Worm (Caenorhabditis elegans): ENCODE results near the gene spch-1.

Gene spch-1

DNA sequence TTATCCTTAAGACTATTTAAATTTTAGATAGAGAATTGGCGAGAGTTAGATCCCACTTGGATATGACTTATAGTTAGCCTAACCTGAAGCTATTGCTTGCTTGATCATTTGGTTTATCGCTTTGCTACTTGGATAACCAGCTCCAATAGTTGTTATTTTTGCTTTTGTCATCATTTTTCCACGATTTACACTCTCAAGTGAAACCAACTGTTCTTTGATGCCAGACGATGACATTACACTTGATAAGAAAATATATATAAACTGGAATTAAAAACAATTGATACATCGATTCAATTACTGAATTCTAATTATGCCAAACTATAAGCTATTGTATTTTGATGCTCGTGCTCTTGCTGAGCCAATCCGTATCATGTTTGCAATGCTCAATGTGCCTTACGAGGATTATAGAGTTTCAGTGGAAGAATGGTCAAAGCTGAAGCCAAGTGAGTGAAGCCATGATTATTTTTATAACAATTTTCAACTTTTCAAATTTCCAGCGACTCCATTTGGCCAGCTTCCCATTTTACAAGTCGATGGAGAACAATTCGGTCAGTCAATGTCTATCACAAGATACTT is 30.7 kb upstream of the spch-1 start, which contains the start of the genes gst-2, gst-4 and dhs-12:
TSS of gene gst-2 (minus strand) at position 132 of the 576 bp plus-strand sequence.
TSS of gene gst-4 (plus strand) at position 296 of the 576 bp plus-strand sequence.
TSS of gene dhs-12 (plus strand) at position 526 of the 576 bp plus-strand sequence.
- TF ChIP-seq sem-4 (tag; optimal IDR thresholded peaks at IDR 0.05) (no peak), skn-1 (tag; optimal IDR thresholded peaks at IDR 0.05) (peak; percentile 93), alr-1 (tag; optimal IDR thresholded peaks at IDR 0.05) (no peak), unc-62 (GFP tag; optimal IDR thresholded peaks at IDR 0.05) (no peak), elt-1 (tag; optimal IDR thresholded peaks at IDR 0.05) (no peak)

DNA sequence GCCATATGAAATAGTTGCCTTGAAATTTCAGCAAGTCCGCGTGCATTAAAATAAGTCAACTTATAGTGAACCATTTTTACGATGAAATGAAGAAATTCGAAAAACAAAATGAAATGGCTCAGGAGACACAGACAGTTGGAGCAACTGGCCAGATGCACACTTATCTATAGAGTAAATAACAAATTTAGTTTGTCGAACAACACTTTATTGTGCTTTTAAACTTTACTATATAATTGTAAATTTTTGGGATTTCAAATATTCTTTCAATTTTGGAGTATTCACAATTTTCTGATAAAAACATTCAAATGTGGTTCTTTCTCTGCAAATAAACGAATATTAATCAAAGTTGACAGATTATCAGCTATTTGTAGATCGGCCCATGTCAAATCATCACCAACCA is 28.8 kb upstream of the spch-1 start, which contains the start of gene gst-3:
TSS of gene gst-3 (minus strand) at position 101 of the 400 bp plus-strand sequence.
- TF ChIP-seq lin-13 (GFP tag; optimal IDR thresholded peaks at IDR 0.05) = no peak
- no peak for TF ChIP-seq mdl-1 (tag; optimal IDR thresholded peaks at IDR 0.05)
- no peak for TF ChIP-seq ZK546.5 (tag; optimal IDR thresholded peaks at IDR 0.05)
- TF ChIP-seq sem-4 (tag; optimal IDR thresholded peaks at IDR 0.05) = no peak
- no peak for TF ChIP-seq Y55F3AM.14 (GFP tag; optimal IDR thresholded peaks at IDR 0.05)
- no peak for TF ChIP-seq blmp-1 (tag; optimal IDR thresholded peaks at IDR 0.05; ENCODE audit: insufficient read depth)
- no peak for TF ChIP-seq unc-39 (tag; optimal IDR thresholded peaks at IDR 0.05)
- no peak for TF ChIP-seq nhr-23 (tag; optimal IDR thresholded peaks at IDR 0.05)

DNA sequence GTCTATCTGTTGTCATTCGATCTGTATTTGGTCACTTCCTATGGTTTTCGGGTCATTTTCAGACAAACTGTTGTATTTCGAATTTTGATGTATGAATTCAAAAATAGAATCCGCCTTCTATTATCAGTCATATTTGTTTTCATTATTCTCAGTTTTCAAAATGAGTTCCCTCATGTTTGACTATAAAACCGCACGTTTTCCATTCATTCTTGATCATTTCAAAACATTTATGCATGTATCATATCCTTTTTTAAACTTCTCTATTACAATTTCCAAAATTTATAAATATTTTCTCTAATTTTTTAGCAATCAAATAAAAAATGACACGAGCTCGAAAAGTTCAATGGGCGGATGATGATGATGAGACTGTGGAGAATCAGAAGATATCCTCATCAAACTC is 26.5 kb upstream of the spch-1 start, which contains the start of gene K08F4.12:
TSS of gene K08F4.12 (plus strand) at position 301 of the 400 bp plus-strand sequence.
- no peak for TF ChIP-seq dmd-4 (tag; optimal IDR thresholded peaks at IDR 0.05)
- no peak for TF ChIP-seq C34F6.9 (tag; optimal IDR thresholded peaks at IDR 0.05)
- no peak for TF ChIP-seq lsy-2 (tag; optimal IDR thresholded peaks at IDR 0.05)
- no peak for TF ChIP-seq ceh-16 (tag; optimal IDR thresholded peaks at IDR 0.05)
- no peak for TF ChIP-seq alr-1 (tag; optimal IDR thresholded peaks at IDR 0.05)

DNA sequence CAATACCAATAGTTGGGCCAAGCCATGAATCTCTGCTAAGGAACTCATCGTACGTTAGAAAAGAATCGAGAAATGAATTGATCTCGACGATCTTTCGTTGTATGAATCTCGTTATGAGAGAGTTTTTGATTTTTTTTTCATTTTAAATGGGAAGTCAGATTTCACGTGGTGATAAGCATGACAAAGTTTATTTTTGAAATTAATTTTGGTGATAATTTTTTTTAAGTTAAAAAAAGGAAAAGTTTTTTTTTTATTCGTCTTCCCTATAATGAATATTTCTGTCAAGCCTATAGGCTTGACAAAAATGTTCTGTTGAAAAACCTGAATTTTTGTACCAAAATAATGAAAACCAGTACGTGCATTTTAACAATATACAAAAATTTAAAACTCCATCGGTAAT is 24.5 kb upstream of the spch-1 start, which contains the start of gene K08F4.5:
TSS of gene K08F4.5 (minus strand) at position 101 of the 400 bp plus-strand sequence.
- no peak for TF ChIP-seq lin-11 (tag; optimal IDR thresholded peaks at IDR 0.05)
- no peak for TF ChIP-seq crh-2 (tag; optimal IDR thresholded peaks at IDR 0.05)
- no peak for TF ChIP-seq zag-1 (tag; optimal IDR thresholded peaks at IDR 0.05)
- TF ChIP-seq lsy-2 (tag; optimal IDR thresholded peaks at IDR 0.05) = no peak
- TF ChIP-seq mbf-1 (tag; optimal IDR thresholded peaks at IDR 0.05) = no peak
- no peak for TF ChIP-seq unc-39 (tag; optimal IDR thresholded peaks at IDR 0.05)
- TF ChIP-seq ztf-11 (tag; optimal IDR thresholded peaks at IDR 0.05) = no peak
- TF ChIP-seq lin-39 (tag; optimal IDR thresholded peaks at IDR 0.05) = no peak
- TF ChIP-seq sma-9 (GFP tag; optimal IDR thresholded peaks at IDR 0.05) = no peak
- no peak for TF ChIP-seq sma-9 (tag; optimal IDR thresholded peaks at IDR 0.05)
- no peak for TF ChIP-seq egl-27 (tag; optimal IDR thresholded peaks at IDR 0.05)
- no peak for TF ChIP-seq nhr-6 (tag; optimal IDR thresholded peaks at IDR 0.05)
- no peak for TF ChIP-seq fos-1 (tag; optimal IDR thresholded peaks at IDR 0.05)
- TF ChIP-seq snpc-4 (tag; optimal IDR thresholded peaks at IDR 0.05) = no peak
- no peak for TF ChIP-seq alr-1 (tag; optimal IDR thresholded peaks at IDR 0.05)
- no peak for TF ChIP-seq unc-55 (GFP tag; optimal IDR thresholded peaks at IDR 0.05)
- TF ChIP-seq peb-1 (tag; optimal IDR thresholded peaks at IDR 0.05) = no peak

DNA sequence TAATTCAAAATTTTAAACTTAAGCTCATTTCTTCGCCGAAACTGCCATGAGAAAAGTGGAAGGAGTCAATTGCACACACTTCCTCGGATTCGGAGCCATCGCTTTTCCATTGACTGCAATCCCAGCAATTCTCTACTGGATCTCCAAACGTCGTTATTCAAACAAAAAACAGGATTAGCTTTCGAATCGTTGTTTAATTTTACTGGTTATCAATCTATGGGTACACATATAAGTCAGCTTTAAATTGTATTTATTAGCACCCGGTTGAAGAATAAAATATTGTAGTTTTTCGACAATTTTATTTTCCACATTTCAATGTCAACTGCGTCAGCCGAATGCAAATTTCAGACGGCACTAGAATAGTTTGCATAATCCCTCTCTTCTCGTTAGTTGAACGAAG is 18.6 kb upstream of the spch-1 start, which contains the start of gene glt-3:
TSS of gene glt-3 (plus strand) at position 301 of the 400 bp plus-strand sequence.
- TF ChIP-seq mbf-1 (tag; optimal IDR thresholded peaks at IDR 0.05) (no peak), mab-5 (tag; optimal IDR thresholded peaks at IDR 0.05) (no peak), nhr-12 (tag; optimal IDR thresholded peaks at IDR 0.05) (no peak), Y55F3AM.14 (GFP tag; optimal IDR thresholded peaks at IDR 0.05) (no peak), unc-62 (GFP tag; optimal IDR thresholded peaks at IDR 0.05) (no peak), nhr-237 (tag; optimal IDR thresholded peaks at IDR 0.05) (no peak), blmp-1 (tag; optimal IDR thresholded peaks at IDR 0.05; ENCODE audit: insufficient read depth) (no peak), nhr-23 (tag; optimal IDR thresholded peaks at IDR 0.05) (no peak), ztf-11 (tag; optimal IDR thresholded peaks at IDR 0.05) (no peak), ama-1 (optimal IDR thresholded peaks at IDR 0.05) (no peak), F13H6.1 (tag; optimal IDR thresholded peaks at IDR 0.05) (no peak), elt-1 (tag; optimal IDR thresholded peaks at IDR 0.05) (no peak), lin-39 (tag; optimal IDR thresholded peaks at IDR 0.05) (no peak), lin-11 (tag; optimal IDR thresholded peaks at IDR 0.05) (no peak), nhr-10 (tag; optimal IDR thresholded peaks at IDR 0.05) (no peak), sem-4 (tag; optimal IDR thresholded peaks at IDR 0.05) (no peak), snpc-4 (tag; optimal IDR thresholded peaks at IDR 0.05) (no peak)
